Worm (Caenorhabditis elegans) whole organism, dauer: Measurements from ENCODE around the gene T14G8.3.

Experiments used
- unc-62 ChIP-seq: sonication (generic microtip); optimal IDR thresholded peaks from 2 replicates; lab custom pipeline; 2017; ENCODE audit warnings: missing biosample characterization, missing genetic modification reagents, missing genetic modification characterization

Gene T14G8.3

ce11 chrX:12854680-12855079, 6.4 kb upstream of the T14G8.3 start:
- TF ChIP-seq unc-62 (GFP tag; lab: Kevin White, UChicago): no peak

DNA sequence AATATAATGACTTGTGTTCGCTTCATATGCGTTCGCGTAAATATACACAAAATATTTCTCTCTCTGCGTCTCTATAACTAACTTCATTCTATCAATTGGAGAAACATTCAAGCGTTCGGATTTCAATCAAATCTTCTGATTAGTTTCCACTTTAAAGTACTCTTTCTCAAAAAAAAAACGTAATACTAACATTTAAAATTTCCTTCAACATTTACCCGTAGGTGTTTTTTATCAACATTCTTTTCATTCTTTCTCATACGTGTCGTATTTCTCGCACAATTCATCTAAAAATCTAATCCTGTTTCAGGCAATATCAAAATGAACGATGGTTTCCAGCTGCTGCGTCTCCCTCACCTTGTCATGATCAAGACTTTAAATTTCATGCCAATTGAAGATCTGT, 3.3 kb upstream of the T14G8.3 start, which contains the start of gene T14G8.2:
T14G8.2 (plus strand) TSS at position 301 of the 400 bp plus-strand sequence.
- no peak for TF ChIP-seq unc-62 (GFP tag; lab: Kevin White, UChicago)

ce11 chrX:12862509-12862908, 1.5 kb downstream of the T14G8.3 start, which contains the start of gene T14G8.6:
Gene T14G8.6, minus strand, starts transcription at chrX:12862846.
- TF ChIP-seq unc-62 (GFP tag; lab: Kevin White, UChicago): no peak

ce11 chrX:12863262-12863661, 2.2 kb downstream of the T14G8.3 start:
- TF ChIP-seq unc-62 (GFP tag; lab: Kevin White, UChicago): no peak

DNA sequence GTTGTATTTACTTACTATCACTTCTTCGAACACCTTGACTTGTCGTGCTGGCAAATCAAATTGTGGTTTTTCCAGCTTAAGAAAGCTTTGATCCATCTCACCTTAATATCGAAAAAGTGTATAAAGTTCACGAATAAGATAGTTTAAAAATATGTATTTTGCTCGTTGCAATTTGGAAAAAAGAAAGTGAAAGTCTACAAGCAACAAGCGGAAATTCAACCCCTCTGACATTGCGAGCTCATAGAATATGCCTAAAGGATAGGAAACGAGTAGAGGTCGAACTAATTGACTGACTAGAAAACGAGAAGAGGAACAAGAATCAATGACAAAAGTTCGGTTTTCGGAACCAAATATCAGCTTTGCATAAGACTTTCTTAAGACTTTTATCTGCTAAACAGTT, 2.8 kb downstream of the T14G8.3 start, which contains the start of gene T14G8.4:
T14G8.4 (minus strand) TSS at position 101 of the 400 bp plus-strand sequence.
- TF ChIP-seq unc-62 (GFP tag; lab: Kevin White, UChicago): no peak

- no peak for TF ChIP-seq unc-62 (GFP tag; lab: Kevin White, UChicago)
These were observed 8.4 kb downstream of the T14G8.3 start for ce11 chrX:12869412-12869811.

DNA sequence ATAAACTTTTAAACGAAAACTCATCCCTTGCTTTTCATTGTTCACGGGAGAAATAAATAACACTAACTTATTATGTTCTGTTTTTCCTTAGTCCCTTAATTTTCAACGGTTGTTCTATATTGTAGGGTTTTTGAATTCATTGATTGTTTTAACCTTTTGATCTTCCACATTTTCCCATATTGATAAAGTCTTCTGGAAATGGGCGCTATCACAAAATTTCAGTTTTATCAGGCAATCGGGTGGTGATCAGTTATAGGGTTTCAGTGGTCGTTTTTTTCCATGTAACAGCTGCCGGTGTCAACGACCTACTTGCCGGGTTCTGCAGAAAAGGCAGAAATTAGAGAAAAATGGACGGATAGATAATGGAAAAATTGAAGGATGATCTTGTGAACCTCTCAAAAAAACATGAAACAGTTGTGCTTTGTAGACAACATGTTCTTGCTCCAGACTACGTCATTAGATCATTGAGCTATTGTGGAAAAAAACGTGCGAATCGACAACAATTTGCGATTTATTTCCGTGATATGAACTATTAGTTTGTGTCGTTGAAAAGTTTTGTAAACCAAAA, 8.9 kb downstream of the T14G8.3 start:
- TF ChIP-seq unc-62 (GFP tag; lab: Kevin White, UChicago): no peak

- TF ChIP-seq unc-62 (GFP tag; lab: Kevin White, UChicago): no peak
These were observed 11.2 kb downstream of the T14G8.3 start for ce11 chrX:12872022-12872888.

- no peak for TF ChIP-seq unc-62 (GFP tag; lab: Kevin White, UChicago)
These were observed 12.8 kb downstream of the T14G8.3 start for ce11 chrX:12873688-12874364.

DNA sequence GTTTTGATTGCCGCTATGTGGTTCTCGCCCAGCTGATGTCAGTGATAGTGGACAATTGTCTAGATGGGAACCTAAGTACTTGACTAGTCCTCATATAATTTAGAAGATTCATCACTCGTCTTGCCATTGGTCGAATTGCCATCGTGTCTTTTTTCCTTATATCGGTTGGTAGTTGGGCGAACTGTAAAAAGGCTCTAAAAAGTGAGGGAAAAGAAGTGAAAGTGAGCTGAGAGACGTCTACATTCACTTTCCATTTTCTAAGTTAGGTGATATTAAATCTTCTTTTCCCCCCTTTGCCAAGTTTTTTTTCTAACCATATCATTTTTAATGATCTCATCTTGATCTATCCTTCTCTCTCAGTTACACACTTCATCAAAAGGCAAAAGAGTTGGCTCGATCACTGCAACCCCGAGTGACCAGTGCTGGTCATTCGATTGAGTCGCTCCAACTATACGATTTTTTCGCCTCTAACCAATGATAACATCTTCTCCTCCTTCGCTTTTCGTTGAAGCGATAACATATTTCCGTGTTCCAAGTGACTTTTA, 13.8 kb downstream of the T14G8.3 start:
- no peak for TF ChIP-seq unc-62 (GFP tag; lab: Kevin White, UChicago)

DNA sequence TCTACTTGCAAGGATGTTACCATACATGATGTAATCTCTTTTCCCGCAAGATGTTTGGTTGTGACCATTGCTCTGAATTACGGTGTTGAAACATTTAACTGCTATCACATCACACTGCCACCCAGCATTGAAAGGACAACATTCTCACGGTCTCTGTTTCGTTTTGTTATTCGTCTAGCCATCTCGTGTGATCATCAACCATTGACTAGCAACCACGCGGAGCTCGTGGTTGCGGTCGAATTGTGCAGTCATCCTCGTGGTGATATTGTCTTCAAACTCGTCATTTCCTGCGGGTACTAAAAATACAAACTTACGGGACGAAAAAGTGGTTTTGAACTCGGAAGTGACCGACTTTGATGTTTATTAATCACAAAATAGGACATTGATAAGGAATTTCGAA, 14.6 kb downstream of the T14G8.3 start:
- TF ChIP-seq unc-62 (GFP tag; lab: Kevin White, UChicago): no peak

DNA sequence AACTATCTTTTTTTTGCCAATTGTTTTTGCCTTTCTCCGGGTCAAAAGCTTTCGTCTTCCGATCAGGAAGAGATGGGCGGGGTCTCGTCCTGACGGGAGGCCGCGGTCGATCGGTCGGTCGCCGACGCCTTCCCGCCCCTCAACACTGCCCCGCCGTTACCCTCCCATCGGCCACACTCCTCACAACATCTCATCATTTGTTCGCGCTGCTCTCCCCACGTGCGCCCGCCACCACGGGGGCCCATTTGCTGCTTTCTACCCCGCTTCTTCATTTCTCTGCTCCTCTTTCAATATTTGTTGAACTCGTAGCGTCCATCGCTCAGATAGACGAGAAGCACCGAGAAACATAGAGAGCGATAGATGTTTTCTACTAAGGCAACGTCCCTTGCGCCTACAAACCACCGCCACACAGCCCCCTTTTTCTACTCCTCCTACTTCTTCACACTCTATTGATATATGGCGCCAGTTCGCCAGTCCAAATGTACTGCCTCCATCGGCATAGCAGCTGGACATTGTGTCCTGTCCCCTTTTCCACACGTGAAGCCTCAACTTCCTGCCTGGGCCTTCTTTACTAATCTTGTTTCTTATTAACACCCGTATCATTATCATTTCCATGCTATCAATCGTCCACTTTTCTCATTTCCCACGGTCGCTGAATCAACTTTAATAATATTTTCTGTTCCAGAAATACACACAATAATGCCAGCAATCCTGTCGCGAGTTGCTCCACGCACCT, 15.9 kb downstream of the T14G8.3 start, which contains the start of gene bcat-1:
bcat-1 (plus strand) TSS at position 686 of the 736 bp plus-strand sequence.
- no peak for TF ChIP-seq unc-62 (GFP tag; lab: Kevin White, UChicago)

DNA sequence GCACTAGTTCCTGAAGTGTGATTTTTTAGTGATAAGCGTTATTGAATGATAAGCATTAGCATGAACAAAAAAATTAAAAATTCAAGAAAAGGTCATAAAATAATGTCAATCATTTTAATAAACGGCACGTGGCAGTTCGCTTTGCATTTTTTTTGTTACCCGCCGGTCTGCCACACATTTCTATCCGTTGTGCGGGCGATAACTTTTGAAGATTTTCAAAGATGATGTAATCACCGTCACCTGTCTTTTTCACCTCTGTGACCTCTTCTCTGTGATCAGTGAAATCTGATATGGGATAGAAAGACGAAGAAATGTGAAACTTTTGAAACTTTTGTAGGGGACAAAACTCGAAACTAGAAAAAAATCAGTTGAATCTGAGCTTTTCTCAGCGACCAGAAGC, 16.9 kb downstream of the T14G8.3 start:
- TF ChIP-seq unc-62 (GFP tag; lab: Kevin White, UChicago): no peak

DNA sequence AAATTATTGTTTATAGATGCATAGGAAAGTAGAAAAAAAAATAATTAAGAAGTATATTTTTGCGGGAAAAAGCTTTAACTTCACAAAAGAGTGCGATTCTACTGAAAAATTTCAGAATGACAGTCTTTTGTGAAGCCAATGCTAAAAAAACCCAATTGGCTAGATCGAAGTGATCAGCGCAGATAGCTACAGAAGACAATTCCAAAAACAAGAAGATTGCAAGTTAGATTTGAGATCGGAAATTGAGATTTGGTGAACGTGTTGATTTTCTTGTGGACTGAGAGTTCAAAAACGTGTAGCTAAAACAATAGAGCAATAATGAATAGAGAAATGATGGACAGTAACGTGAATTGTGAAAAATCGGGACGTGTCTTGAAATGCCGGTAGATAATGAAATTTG, 20.1 kb downstream of the T14G8.3 start:
- no peak for TF ChIP-seq unc-62 (GFP tag; lab: Kevin White, UChicago)

DNA sequence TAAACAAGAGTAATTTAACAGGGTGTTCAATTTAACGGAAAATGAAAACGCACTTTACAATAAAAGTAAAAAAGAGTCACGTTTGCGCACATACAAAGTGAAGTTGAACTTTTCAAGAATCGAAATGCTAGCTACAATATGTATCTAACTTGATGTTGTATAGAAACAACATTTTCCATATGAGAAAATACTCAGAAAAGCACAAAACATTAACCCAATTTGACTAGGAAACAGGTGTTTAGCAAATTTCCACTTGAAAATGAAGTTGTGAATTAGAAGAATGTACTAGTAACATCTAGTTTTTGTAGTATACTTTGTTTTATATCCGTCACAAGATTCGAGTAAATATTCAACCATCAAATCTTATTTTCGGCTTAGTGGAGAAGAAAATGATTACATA, 23.8 kb downstream of the T14G8.3 start, which contains the start of gene gpc-1:
gpc-1 (minus strand) TSS at position 117 of the 400 bp plus-strand sequence.
- no peak for TF ChIP-seq unc-62 (GFP tag; lab: Kevin White, UChicago)
